Worm (Caenorhabditis elegans) whole organism, young adult: ENCODE results near the gene hpo-10.

ENCODE experiments used
- B0019.2 ChIP-seq: fragments of 200-800 bp; sonication (Bioruptor generic); conservative IDR thresholded peaks from 2 replicates; pipeline ENCODE4 v1.3.6; 2022; ENCODE audit warnings: missing genetic modification reagents, missing genetic modification characterization, missing compliant biosample characterization
- B0261.1 ChIP-seq: sonication (generic microtip); optimal IDR thresholded peaks from 2 replicates; lab custom pipeline; 2016; ENCODE audit warnings: mild to moderate bottlenecking, missing genetic modification characterization, moderate library complexity, missing compliant biosample characterization
- D2030.7 ChIP-seq: fragments of 200-800 bp; sonication (Bioruptor generic); IDR thresholded peaks from 2 replicates; pipeline ENCODE4 v1.3.6; 2022; ENCODE audit warnings: missing genetic modification reagents, missing genetic modification characterization, missing compliant biosample characterization
- F10E7.11 ChIP-seq: sonication (generic microtip); optimal IDR thresholded peaks from 2 replicates; lab custom pipeline; 2017; ENCODE audit warnings: mild to moderate bottlenecking, missing genetic modification characterization, moderate library complexity, missing compliant biosample characterization
- F22D6.2 ChIP-seq: sonication (generic microtip); optimal IDR thresholded peaks from 2 replicates; lab custom pipeline; 2016; ENCODE audit warnings: mild to moderate bottlenecking, missing genetic modification characterization, missing compliant biosample characterization
- F23B12.7 ChIP-seq: sonication (generic microtip); optimal IDR thresholded peaks from 2 replicates; lab custom pipeline; 2017; ENCODE audit warnings: missing genetic modification characterization, mild to moderate bottlenecking, missing compliant biosample characterization, antibody characterized with exemption, moderate library complexity; ENCODE audit not compliant: insufficient read depth
- F33H1.4 ChIP-seq: fragments of 200-800 bp; sonication (Bioruptor generic); IDR thresholded peaks from 2 replicates; pipeline ENCODE4 v1.3.6; 2022; ENCODE audit warnings: missing genetic modification reagents, missing genetic modification characterization, missing compliant biosample characterization
- K12H6.12 ChIP-seq: fragments of 200-800 bp; sonication (Bioruptor generic); optimal IDR thresholded peaks from 2 replicates; lab custom pipeline; 2018; ENCODE audit warnings: mild to moderate bottlenecking, missing genetic modification characterization, missing compliant biosample characterization
- Y53G8AR.9 ChIP-seq: fragments of 200-800 bp; sonication (Bioruptor generic); conservative IDR thresholded peaks from 2 replicates; pipeline ENCODE4 v1.3.6; 2022; ENCODE audit warnings: missing genetic modification reagents, missing genetic modification characterization, missing compliant biosample characterization
- Y95B8A.8 ChIP-seq: fragments of 200-800 bp; sonication (Bioruptor generic); IDR thresholded peaks from 2 replicates; pipeline ENCODE4 v1.3.6; 2022; ENCODE audit warnings: missing genetic modification reagents, missing genetic modification characterization, missing compliant biosample characterization
- ama-1 ChIP-seq, 3 experiments: fragments of 150-350 bp in 1 of 3; sonication (generic microtip) in 2 of 3; optimal IDR thresholded peaks; 2 replicates each; lab custom pipeline; 2014 to 2018; ENCODE audit warnings: missing biosample characterization in 2 of 3, missing genetic modification characterization in 2 of 3, missing genetic modification reagents in 2 of 3
- atf-7 ChIP-seq: sonication (generic microtip); optimal IDR thresholded peaks from 2 replicates; lab custom pipeline; 2017; ENCODE audit warnings: mild to moderate bottlenecking, missing genetic modification characterization, missing compliant biosample characterization
- athp-1 ChIP-seq: sonication (generic microtip); optimal IDR thresholded peaks from 2 replicates; lab custom pipeline; 2017; ENCODE audit warnings: mild to moderate bottlenecking, missing genetic modification characterization, missing compliant biosample characterization
- attf-6 ChIP-seq: fragments of 200-800 bp; sonication (Bioruptor generic); IDR thresholded peaks from 2 replicates; pipeline ENCODE4 v1.3.6; 2022; ENCODE audit warnings: missing genetic modification reagents, missing genetic modification characterization, missing compliant biosample characterization
- ccch-3 ChIP-seq: fragments of 200-800 bp; sonication (Bioruptor generic); optimal IDR thresholded peaks from 2 replicates; lab custom pipeline; 2018; ENCODE audit warnings: mild to moderate bottlenecking, missing genetic modification characterization, missing compliant biosample characterization
- cebp-2 ChIP-seq: fragments of 200-800 bp; sonication (Bioruptor generic); IDR thresholded peaks from 2 replicates; pipeline ENCODE4 v1.3.6; 2022; ENCODE audit warnings: missing genetic modification characterization, missing compliant biosample characterization
- ceh-91 ChIP-seq: fragments of 200-800 bp; sonication (Bioruptor generic); IDR thresholded peaks from 2 replicates; pipeline ENCODE4 v1.3.6; 2022; ENCODE audit warnings: missing genetic modification reagents, missing genetic modification characterization, missing compliant biosample characterization
- dox-1 ChIP-seq: fragments of 200-800 bp; sonication (Bioruptor generic); IDR thresholded peaks from 2 replicates; pipeline ENCODE4 v1.3.6; 2022; ENCODE audit warnings: missing genetic modification reagents, missing genetic modification characterization, missing compliant biosample characterization
- ets-4 ChIP-seq: fragments of 200-800 bp; sonication (Bioruptor generic); optimal IDR thresholded peaks from 2 replicates; lab custom pipeline; 2018; ENCODE audit warnings: mild to moderate bottlenecking, missing genetic modification characterization, missing compliant biosample characterization
- him-1 ChIP-seq: sonication (generic microtip); optimal IDR thresholded peaks from 2 replicates; lab custom pipeline; 2016; ENCODE audit warnings: missing genotype, missing genetic modification reagents, missing genetic modification characterization, missing compliant biosample characterization
- hlh-26 ChIP-seq: fragments of 200-800 bp; sonication (Bioruptor generic); conservative IDR thresholded peaks from 2 replicates; pipeline ENCODE4 v1.3.6; 2022; ENCODE audit warnings: missing genetic modification reagents, missing genetic modification characterization, missing compliant biosample characterization
- lag-1 ChIP-seq: fragments of 200-800 bp; sonication (Bioruptor generic); IDR thresholded peaks from 2 replicates; pipeline ENCODE4 v1.3.6; 2022; ENCODE audit warnings: missing genetic modification reagents, missing genetic modification characterization, missing compliant biosample characterization
- lin-35 ChIP-seq, 3 experiments: fragments of 150-350 bp in 2 of 3; sonication (generic microtip) in 1 of 3; optimal IDR thresholded peaks; 2 replicates each; lab custom pipeline; 2014 to 2018; ENCODE audit warnings: missing biosample characterization in 3 of 3, missing genetic modification characterization in 3 of 3, missing genetic modification reagents in 3 of 3
- lin-40 ChIP-seq: sonication (generic microtip); optimal IDR thresholded peaks from 2 replicates; lab custom pipeline; 2016; ENCODE audit warnings: missing genetic modification characterization, mild to moderate bottlenecking, missing compliant biosample characterization, missing genotype, missing genetic modification reagents
- lir-1 ChIP-seq: fragments of 200-800 bp; sonication (Bioruptor generic); conservative IDR thresholded peaks from 2 replicates; pipeline ENCODE4 v1.3.6; 2022; ENCODE audit warnings: missing genetic modification reagents, missing genetic modification characterization, missing compliant biosample characterization
- lsl-1 ChIP-seq: fragments of 200-800 bp; sonication (Bioruptor generic); optimal IDR thresholded peaks from 2 replicates; lab custom pipeline; 2018; ENCODE audit warnings: mild to moderate bottlenecking, missing genetic modification characterization, moderate library complexity, missing compliant biosample characterization
- madf-6 ChIP-seq: fragments of 200-800 bp; sonication (Bioruptor generic); IDR thresholded peaks from 2 replicates; pipeline ENCODE4 v1.3.6; 2022; ENCODE audit warnings: missing genetic modification reagents, missing genetic modification characterization, missing compliant biosample characterization
- madf-8 ChIP-seq: fragments of 200-800 bp; sonication (Bioruptor generic); conservative IDR thresholded peaks from 2 replicates; pipeline ENCODE4 v1.3.6; 2022; ENCODE audit warnings: missing genetic modification reagents, missing genetic modification characterization, missing compliant biosample characterization
- nfya-1 ChIP-seq: sonication (generic microtip); optimal IDR thresholded peaks from 2 replicates; lab custom pipeline; 2017; ENCODE audit warnings: antibody characterized with exemption, missing compliant biosample characterization, missing genetic modification characterization, borderline replicate concordance; ENCODE audit not compliant: insufficient read depth
- nfyb-1 ChIP-seq: fragments of 200-800 bp; sonication (Bioruptor generic); IDR thresholded peaks from 2 replicates; pipeline ENCODE4 v1.3.6; 2022; ENCODE audit warnings: missing genetic modification reagents, missing genetic modification characterization, missing compliant biosample characterization
- nhr-27 ChIP-seq: fragments of 200-800 bp; sonication (Bioruptor generic); optimal IDR thresholded peaks from 2 replicates; lab custom pipeline; 2018; ENCODE audit warnings: mild to moderate bottlenecking, missing genetic modification characterization, moderate library complexity, missing compliant biosample characterization
- nhr-80 ChIP-seq: sonication (generic microtip); optimal IDR thresholded peaks from 2 replicates; lab custom pipeline; 2016; ENCODE audit warnings: missing genetic modification characterization, missing compliant biosample characterization
- nhr-90 ChIP-seq: sonication (generic microtip); optimal IDR thresholded peaks from 2 replicates; lab custom pipeline; 2016; ENCODE audit warnings: missing genotype, mild to moderate bottlenecking, missing genetic modification characterization, missing compliant biosample characterization
- pbrm-1 ChIP-seq: fragments of 200-800 bp; sonication (Bioruptor generic); IDR thresholded peaks from 2 replicates; pipeline ENCODE4 v1.3.6; 2022; ENCODE audit warnings: missing genetic modification reagents, missing genetic modification characterization, missing compliant biosample characterization
- pha-4 ChIP-seq: fragments of 150-350 bp; sonication (generic microtip); optimal IDR thresholded peaks from 2 replicates; lab custom pipeline; 2014; ENCODE audit warnings: missing biosample characterization, missing genetic modification reagents, missing genetic modification characterization
- rpc-1 ChIP-seq, 2 experiments: fragments of 150-350 bp in 1 of 2; sonication (generic microtip) in 1 of 2; optimal IDR thresholded peaks; 2 replicates each; lab custom pipeline; 2014 to 2018; ENCODE audit warnings: missing biosample characterization in 1 of 2, missing genetic modification characterization in 1 of 2, missing genetic modification reagents in 1 of 2, missing genotype in 1 of 2
- tbp1 ChIP-seq: fragments of 200-800 bp; sonication (Bioruptor generic); optimal IDR thresholded peaks from 2 replicates; lab custom pipeline; 2018; ENCODE audit warnings: mild to moderate bottlenecking, missing genetic modification characterization, missing compliant biosample characterization
- xnd-1 ChIP-seq: sonication (generic microtip); optimal IDR thresholded peaks from 2 replicates; lab custom pipeline; 2016; ENCODE audit warnings: missing genotype, missing genetic modification reagents, missing genetic modification characterization, missing compliant biosample characterization
- zfh-2 ChIP-seq: fragments of 200-800 bp; sonication (Bioruptor generic); conservative IDR thresholded peaks from 2 replicates; pipeline ENCODE4 v1.3.6; 2022; ENCODE audit warnings: missing genetic modification reagents, missing genetic modification characterization, missing compliant biosample characterization
- ztf-22 ChIP-seq: fragments of 200-800 bp; sonication (Bioruptor generic); optimal IDR thresholded peaks from 2 replicates; lab custom pipeline; 2018; ENCODE audit warnings: mild to moderate bottlenecking, missing genetic modification characterization, moderate library complexity, missing compliant biosample characterization
- ztf-26 ChIP-seq: sonication (generic microtip); optimal IDR thresholded peaks from 2 replicates; lab custom pipeline; 2017; ENCODE audit warnings: missing genetic modification characterization, missing compliant biosample characterization
- ztf-28 ChIP-seq: fragments of 200-800 bp; sonication (Bioruptor generic); IDR thresholded peaks from 2 replicates; pipeline ENCODE4 v1.3.6; 2022; ENCODE audit warnings: missing genetic modification reagents, missing genetic modification characterization, missing compliant biosample characterization

hpo-10 gene

DNA sequence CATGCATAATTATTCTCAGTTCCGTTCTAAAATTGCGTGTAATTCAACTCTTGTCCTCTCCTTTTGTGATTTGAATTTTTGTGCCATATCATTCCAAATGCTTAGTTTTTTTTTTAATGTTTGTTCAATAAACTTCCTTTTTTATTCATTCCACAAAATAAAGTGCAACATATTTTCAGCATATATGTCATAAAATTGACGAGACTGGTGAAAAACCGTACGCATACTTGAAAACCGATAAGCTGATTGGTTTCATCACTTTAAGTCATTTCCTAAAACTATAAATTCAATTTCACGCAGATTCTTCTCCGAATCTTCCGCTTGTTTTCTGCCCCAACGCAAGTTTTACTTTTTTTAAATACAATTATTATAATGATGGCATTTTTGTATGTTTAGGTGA, 20.3 kb upstream of the hpo-10 start, which contains the start of gene dpf-4:
Gene dpf-4 (plus strand): TSS at position 301 of the 400 bp plus-strand sequence.
- TF ChIP-seq attf-6 (no peak), ama-1 (optimal IDR thresholded peaks at IDR 0.05; lab: Kevin White, UChicago) (peak; percentile 47), ama-1 (GFP tag; optimal IDR thresholded peaks at IDR 0.05; lab: Kevin White, UChicago) (no peak), ztf-22 (GFP tag; lab: Kevin White, UChicago) (no peak)

DNA sequence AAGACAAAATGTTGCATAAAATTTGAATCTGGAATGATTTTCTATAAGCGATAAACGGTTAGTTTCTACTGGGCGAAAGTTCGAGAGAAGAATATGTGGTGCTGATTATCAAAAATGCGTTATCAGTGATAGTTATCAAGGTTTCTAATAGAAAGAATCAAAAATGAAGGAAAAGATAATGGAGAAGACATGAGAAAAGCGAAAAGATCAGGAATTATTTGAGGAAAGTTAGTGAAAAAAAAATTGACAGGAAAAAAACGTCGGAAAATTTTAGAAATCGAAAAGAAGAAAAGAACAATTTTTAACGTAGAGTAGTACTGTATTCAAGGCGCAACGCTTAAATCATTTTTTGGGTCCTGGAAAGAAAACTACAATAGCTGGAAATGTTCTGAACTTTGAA, 15.5 kb upstream of the hpo-10 start, which contains the start of gene dnpp-1:
Gene dnpp-1 (minus strand): TSS at position 30 of the 400 bp plus-strand sequence.
- no peak for TF ChIP-seq ztf-26 (tag; lab: Kevin White, UChicago)
- 0 out of 2 replicates have a peak, but pooled peaks have one; percentile 22 for TF ChIP-seq dox-1
- TF ChIP-seq madf-8 (GFP tag; lab: Robert Waterston, UW), result peak; percentile 53
- TF ChIP-seq xnd-1 (tag; lab: Kevin White, UChicago), result peak; percentile 68
- no peak for TF ChIP-seq nfya-1 (tag; lab: Kevin White, UChicago)
- TF ChIP-seq B0261.1 (tag; lab: Kevin White, UChicago), result no peak
- TF ChIP-seq atf-7 (tag; lab: Kevin White, UChicago), result no peak
- no peak for TF ChIP-seq D2030.7 (GFP tag; lab: Robert Waterston, UW)
- TF ChIP-seq B0019.2 (GFP tag; lab: Robert Waterston, UW), result no peak
- no peak for TF ChIP-seq nhr-90 (tag; lab: Kevin White, UChicago)
- TF ChIP-seq athp-1 (tag; lab: Kevin White, UChicago), result no peak
- TF ChIP-seq nhr-27, result no peak
- TF ChIP-seq ets-4 (GFP tag; lab: Kevin White, UChicago), result no peak
- TF ChIP-seq F10E7.11, result no peak
- no peak for TF ChIP-seq nfyb-1 (GFP tag; lab: Robert Waterston, UW)
- TF ChIP-seq lag-1, result no peak
- peak; percentile 69 for TF ChIP-seq nhr-80 (tag; lab: Kevin White, UChicago)
- TF ChIP-seq F23B12.7 (tag; lab: Kevin White, UChicago), result no peak
- peak; percentile 82 for TF ChIP-seq madf-6 (GFP tag; lab: Robert Waterston, UW)
- no peak for TF ChIP-seq K12H6.12 (tag; lab: Kevin White, UChicago)
- TF ChIP-seq him-1 (tag; lab: Kevin White, UChicago), result peak; percentile 41
- no peak for TF ChIP-seq ccch-3
- TF ChIP-seq hlh-26, result no peak
- TF ChIP-seq zfh-2, result no peak
- peak; percentile 57; the same call in 1 of the 2 replicates for TF ChIP-seq ceh-91 (GFP tag; lab: Robert Waterston, UW)
- TF ChIP-seq tbp1 (GFP tag; lab: Kevin White, UChicago), result peak; percentile 12
- TF ChIP-seq cebp-2 (GFP tag; lab: Robert Waterston, UW), result no peak
- TF ChIP-seq pha-4 (tag; lab: Kevin White, UChicago), result no peak
- peak; percentile 92 for TF ChIP-seq lsl-1
- no peak for TF ChIP-seq Y53G8AR.9
- TF ChIP-seq F33H1.4 (GFP tag; lab: Robert Waterston, UW), result peak; percentile 87
- no peak for TF ChIP-seq F22D6.2
- no peak for TF ChIP-seq Y95B8A.8 (GFP tag; lab: Robert Waterston, UW)
- TF ChIP-seq pbrm-1 (GFP tag; lab: Robert Waterston, UW), result no peak
- no peak for TF ChIP-seq lir-1 (GFP tag; lab: Robert Waterston, UW)
- no peak for TF ChIP-seq lin-40 (tag; lab: Kevin White, UChicago)
- TF ChIP-seq rpc-1 (optimal IDR thresholded peaks at IDR 0.05; lab: Kevin White, UChicago), result no peak
- TF ChIP-seq rpc-1 (tag; optimal IDR thresholded peaks at IDR 0.05; lab: Kevin White, UChicago), result no peak
- no peak for TF ChIP-seq ztf-28 (GFP tag; lab: Robert Waterston, UW)
- no peak for TF ChIP-seq lin-35 (GFP tag; optimal IDR thresholded peaks at IDR 0.05; lab: Kevin White, UChicago)
- TF ChIP-seq, all 124 proteins: peak for 10
